Fruit fly (Drosophila melanogaster) whole organism, pupa: ENCODE measurements around the gene Irk3.
A peak's percentile ranks its signal among the peaks of the same experiment; 100 is the strongest.

Source experiments
- CG10348 ChIP-seq: fragments of 200-800 bp; sonication (Bioruptor generic); IDR thresholded peaks from 2 replicates; pipeline ENCODE4 v1.3.6; 2022; ENCODE audit warnings: missing biosample characterization, missing genetic modification characterization
- CG12605 ChIP-seq: fragments of 200-800 bp; sonication (Bioruptor generic); IDR thresholded peaks from 2 replicates; pipeline ENCODE4 v1.3.6; 2022; ENCODE audit warnings: missing biosample characterization, missing genetic modification characterization
- CG13204 ChIP-seq: fragments of 200-800 bp; sonication (Bioruptor generic); optimal IDR thresholded peaks from 2 replicates; lab custom pipeline; 2018; ENCODE audit warnings: missing biosample characterization, mild to moderate bottlenecking, missing genetic modification characterization, moderate library complexity
- CG14655 ChIP-seq: fragments of 200-800 bp; sonication (Bioruptor generic); optimal IDR thresholded peaks from 3 replicates; lab custom pipeline; 2017; ENCODE audit warnings: mild to moderate bottlenecking, missing biosample characterization, missing genetic modification reagents, missing genetic modification characterization
- CG15710 ChIP-seq: fragments of 200-800 bp; sonication (Bioruptor generic); optimal IDR thresholded peaks from 2 replicates; lab custom pipeline; 2018; ENCODE audit warnings: missing biosample characterization, mild to moderate bottlenecking, missing genetic modification characterization, moderate library complexity
- CG17806 ChIP-seq: fragments of 200-800 bp; sonication (Bioruptor generic); optimal IDR thresholded peaks from 2 replicates; lab custom pipeline; 2018; ENCODE audit warnings: missing biosample characterization, mild to moderate bottlenecking, missing genetic modification characterization, moderate library complexity
- CG32121 ChIP-seq: fragments of 200-800 bp; sonication (Bioruptor generic); IDR thresholded peaks from 2 replicates; pipeline ENCODE4 v1.3.6; 2022; ENCODE audit warnings: missing biosample characterization, missing genetic modification characterization
- CG34367 ChIP-seq: fragments of 200-800 bp; sonication (Bioruptor generic); optimal IDR thresholded peaks from 2 replicates; lab custom pipeline; 2018; ENCODE audit warnings: missing biosample characterization, mild to moderate bottlenecking, missing genetic modification characterization
- CG4496 ChIP-seq: fragments of 200-800 bp; sonication (Bioruptor generic); IDR thresholded peaks from 3 replicates; pipeline ENCODE4 v1.3.6; 2022; ENCODE audit warnings: missing biosample characterization, missing genetic modification characterization
- CG8159 ChIP-seq: fragments of 200-800 bp; sonication (Bioruptor generic); optimal IDR thresholded peaks from 3 replicates; lab custom pipeline; 2018; ENCODE audit warnings: missing biosample characterization, mild to moderate bottlenecking, missing genetic modification characterization, moderate library complexity
- CG8301 ChIP-seq: fragments of 200-800 bp; sonication (Bioruptor generic); optimal IDR thresholded peaks from 2 replicates; lab custom pipeline; 2018; ENCODE audit warnings: missing biosample characterization, mild to moderate bottlenecking, missing genetic modification characterization
- CG9948 ChIP-seq: fragments of 200-800 bp; sonication (Bioruptor generic); optimal IDR thresholded peaks from 2 replicates; lab custom pipeline; 2018; ENCODE audit warnings: missing biosample characterization, mild to moderate bottlenecking, missing genetic modification characterization, moderate library complexity
- D1 ChIP-seq: fragments of 200-800 bp; sonication (Bioruptor generic); optimal IDR thresholded peaks from 2 replicates; lab custom pipeline; 2018; ENCODE audit warnings: missing biosample characterization, mild to moderate bottlenecking, missing genetic modification characterization, moderate library complexity
- EcR ChIP-seq: fragments of 200-800 bp; sonication (Bioruptor generic); optimal IDR thresholded peaks from 3 replicates; lab custom pipeline; 2019; ENCODE audit warnings: missing biosample characterization, missing genetic modification characterization, mild to moderate bottlenecking, moderate library complexity, missing genetic modification reagents
- Ets98B ChIP-seq: fragments of 200-800 bp; sonication (Bioruptor generic); IDR thresholded peaks from 2 replicates; pipeline ENCODE4 v1.3.6; 2022; ENCODE audit warnings: missing biosample characterization, missing genetic modification characterization
- Pif1A ChIP-seq: fragments of 200-800 bp; sonication (Bioruptor generic); optimal IDR thresholded peaks from 3 replicates; lab custom pipeline; 2016; ENCODE audit warnings: missing biosample characterization, missing genetic modification characterization
- Pif1B ChIP-seq: fragments of 200-800 bp; sonication (Bioruptor generic); optimal IDR thresholded peaks from 3 replicates; lab custom pipeline; 2016; ENCODE audit warnings: missing biosample characterization, missing genetic modification characterization
- Snoo ChIP-seq: fragments of 200-800 bp; sonication (Bioruptor generic); optimal IDR thresholded peaks from 3 replicates; lab custom pipeline; 2017; ENCODE audit warnings: missing biosample characterization, mild to moderate bottlenecking, missing genetic modification characterization, inconsistent platforms
- fd96Ca ChIP-seq: fragments of 200-800 bp; sonication (Bioruptor generic); IDR thresholded peaks from 3 replicates; pipeline ENCODE4 v1.3.6; 2022; ENCODE audit warnings: missing biosample characterization, missing genetic modification characterization
- gl ChIP-seq: fragments of 200-800 bp; sonication (Bioruptor generic); optimal IDR thresholded peaks from 2 replicates; lab custom pipeline; 2018; ENCODE audit warnings: missing biosample characterization, mild to moderate bottlenecking, missing genetic modification characterization
- rn ChIP-seq: fragments of 200-800 bp; sonication (Bioruptor generic); IDR thresholded peaks from 2 replicates; pipeline ENCODE4 v1.3.6; 2022; ENCODE audit warnings: missing biosample characterization, missing genetic modification characterization

Gene Irk3

DNA sequence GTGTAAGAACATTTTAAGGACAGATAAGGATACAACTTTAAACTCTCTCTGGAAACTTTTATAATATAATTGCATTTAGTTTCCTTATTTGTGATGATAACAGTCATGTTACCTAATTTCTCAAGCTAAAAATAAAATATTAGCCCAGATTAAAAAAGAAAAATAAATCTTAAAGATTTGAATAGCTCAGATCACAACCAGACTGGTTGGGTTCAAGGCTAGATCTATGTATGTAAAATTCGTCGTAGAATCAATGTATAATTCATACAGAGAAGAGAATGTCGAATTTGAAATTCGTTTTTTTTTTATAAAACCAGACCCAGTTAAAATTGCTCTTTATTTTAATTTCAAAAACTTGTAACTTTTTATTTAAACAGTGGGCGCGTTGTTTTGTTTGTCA is 538 bp upstream of the Irk3 start:
- TF ChIP-seq CG14655 (GFP tag; lab: Kevin White, UChicago): no peak
- TF ChIP-seq CG32121 (GFP tag; lab: Robert Waterston, UW): no peak
- no peak for TF ChIP-seq CG13204 (GFP tag; lab: Kevin White, UChicago)
- TF ChIP-seq Pif1A: no peak
- TF ChIP-seq Ets98B: no peak
- no peak for TF ChIP-seq CG17806 (tag; lab: Kevin White, UChicago)
- TF ChIP-seq Snoo (tag; lab: Kevin White, UChicago): no peak
- no peak for TF ChIP-seq fd96Ca (GFP tag; lab: Robert Waterston, UW)
- no peak for TF ChIP-seq gl (tag; lab: Kevin White, UChicago)
- no peak for TF ChIP-seq D1 (tag; lab: Kevin White, UChicago)
- TF ChIP-seq CG12605 (GFP tag; lab: Robert Waterston, UW): no peak
- no peak for TF ChIP-seq CG8301 (tag; lab: Kevin White, UChicago)
- no peak for TF ChIP-seq CG10348 (GFP tag; lab: Robert Waterston, UW)
- no peak for TF ChIP-seq CG15710
- TF ChIP-seq rn: no peak

DNA sequence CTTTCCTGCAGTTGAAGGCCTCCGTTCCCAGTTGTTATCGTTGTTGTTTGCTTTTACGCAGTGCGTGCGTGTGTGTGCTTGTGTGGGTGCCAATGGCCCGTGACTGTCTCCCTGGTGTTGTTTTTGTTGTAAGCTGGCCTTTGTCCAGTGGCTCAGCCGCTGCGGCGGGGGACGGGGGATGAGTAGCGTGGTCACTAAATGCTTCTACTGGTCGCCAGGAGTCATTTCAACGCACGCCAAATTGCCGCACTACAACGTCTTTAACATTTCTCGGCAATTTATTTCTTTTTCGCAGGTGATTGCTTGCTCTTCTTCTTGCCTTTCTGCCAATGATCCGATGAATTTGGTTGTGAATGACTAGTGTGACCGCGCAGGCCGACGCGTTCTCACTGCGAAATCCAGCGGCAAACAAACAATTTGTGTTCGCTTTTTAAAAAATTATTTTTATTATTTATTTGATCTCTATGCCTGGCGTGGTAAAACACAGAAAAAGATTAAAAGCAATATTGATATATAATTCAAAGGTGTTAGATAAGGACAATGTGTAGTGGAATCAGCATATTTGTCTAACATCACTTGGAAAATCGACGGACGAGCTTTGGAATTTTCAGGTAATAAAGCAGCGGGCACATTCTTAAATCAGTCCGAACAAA is 5.2 kb downstream of the Irk3 start, which contains the start of the genes Faf2 and Grip71:
Faf2 (minus strand) TSS at position 450 of the 653 bp plus-strand sequence.
Grip71 (plus strand) TSS at position 608 of the 653 bp plus-strand sequence.
- peak; percentile 80 for TF ChIP-seq CG12605 (GFP tag; lab: Robert Waterston, UW)
- TF ChIP-seq rn: peak; percentile 89
- peak; percentile 71 for TF ChIP-seq Snoo (tag; lab: Kevin White, UChicago)
- peak; percentile 83 for TF ChIP-seq Pif1A
- TF ChIP-seq CG13204 (GFP tag; lab: Kevin White, UChicago): no peak
- TF ChIP-seq D1 (tag; lab: Kevin White, UChicago): no peak
- peak; percentile 84 for TF ChIP-seq CG17806 (tag; lab: Kevin White, UChicago)
- TF ChIP-seq CG8301 (tag; lab: Kevin White, UChicago): peak; percentile 77
- peak; percentile 85 for TF ChIP-seq CG8159 (tag; lab: Kevin White, UChicago)
- TF ChIP-seq CG10348 (GFP tag; lab: Robert Waterston, UW): peak; percentile 96
- peak; percentile 87 for TF ChIP-seq EcR (GFP tag; lab: Kevin White, UChicago)
- TF ChIP-seq CG9948 (tag; lab: Kevin White, UChicago): peak; percentile 83
- peak; percentile 76 for TF ChIP-seq CG34367 (tag; lab: Kevin White, UChicago)
- TF ChIP-seq gl (tag; lab: Kevin White, UChicago): peak; percentile 14
- peak; percentile 89 for TF ChIP-seq CG32121 (GFP tag; lab: Robert Waterston, UW)
- peak; percentile 91 for TF ChIP-seq CG4496 (GFP tag; lab: Robert Waterston, UW)
- peak; percentile 91 for TF ChIP-seq Ets98B
- TF ChIP-seq Pif1B (GFP tag; lab: Kevin White, UChicago): peak; percentile 69
- peak; percentile 83 for TF ChIP-seq CG15710
- peak; percentile 84 for TF ChIP-seq CG14655 (GFP tag; lab: Kevin White, UChicago)
- TF ChIP-seq fd96Ca (GFP tag; lab: Robert Waterston, UW): peak; percentile 92

DNA sequence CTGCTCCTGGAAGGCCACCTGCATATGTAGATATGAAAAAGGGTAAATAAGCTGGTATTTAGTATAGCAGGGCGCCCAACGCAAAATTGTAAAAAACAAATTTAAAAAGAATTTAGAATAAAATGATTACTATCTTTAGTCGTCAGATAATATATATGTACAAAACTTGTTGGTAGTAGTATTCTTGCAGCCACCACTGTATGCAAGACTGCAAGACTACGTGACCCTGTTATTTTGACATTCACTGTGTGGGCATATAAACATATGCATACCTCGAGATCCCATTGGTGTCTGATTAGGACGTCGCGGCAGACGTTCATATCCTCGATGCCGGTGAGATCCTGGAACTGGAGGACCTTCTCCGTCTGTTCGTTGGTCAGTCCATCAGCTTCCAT is 5.7 kb downstream of the Irk3 start:
- TF ChIP-seq Ets98B (peak; percentile 36), CG4496 (GFP tag; lab: Robert Waterston, UW) (no peak), Pif1B (GFP tag; lab: Kevin White, UChicago) (peak; percentile 18), D1 (tag; lab: Kevin White, UChicago) (no peak), Snoo (tag; lab: Kevin White, UChicago) (peak; percentile 35), Pif1A (peak; percentile 52)
- TF ChIP-seq, all 21 proteins: peak for 4

DNA sequence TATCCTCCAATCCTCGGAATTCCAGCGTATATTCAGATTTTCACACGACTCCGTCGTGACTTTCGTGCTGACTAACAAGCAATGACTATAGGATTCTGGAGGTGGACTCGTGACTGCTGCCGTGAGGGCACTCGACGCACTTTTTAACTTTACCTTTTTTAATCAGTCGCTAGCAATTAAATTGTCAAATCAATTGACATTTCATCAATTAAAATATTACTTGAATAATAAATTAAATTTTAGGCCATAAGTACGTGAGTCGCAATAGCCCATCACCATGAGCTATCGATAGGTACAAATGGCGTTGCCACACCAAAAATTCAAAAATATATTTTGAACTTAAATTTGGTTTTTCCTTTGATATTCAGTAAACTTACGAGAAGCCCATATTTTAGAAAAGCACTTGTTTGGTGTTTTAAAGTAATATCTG is 7.9 kb downstream of the Irk3 start, which contains the start of gene Jwa:
Jwa (minus strand) TSS at position 87 of the 430 bp plus-strand sequence.
- TF ChIP-seq EcR (GFP tag; lab: Kevin White, UChicago) (no peak), gl (tag; lab: Kevin White, UChicago) (peak; percentile 15), rn (peak; percentile 77), CG17806 (tag; lab: Kevin White, UChicago) (peak; percentile 68), CG34367 (tag; lab: Kevin White, UChicago) (peak; percentile 74), CG15710 (peak; percentile 91), CG32121 (GFP tag; lab: Robert Waterston, UW) (peak; percentile 83), D1 (tag; lab: Kevin White, UChicago) (no peak), Ets98B (peak; percentile 78), Snoo (tag; lab: Kevin White, UChicago) (peak; percentile 72), CG4496 (GFP tag; lab: Robert Waterston, UW) (peak; percentile 84), CG8159 (tag; lab: Kevin White, UChicago) (peak; percentile 74), fd96Ca (GFP tag; lab: Robert Waterston, UW) (peak; percentile 91), Pif1B (GFP tag; lab: Kevin White, UChicago) (peak; percentile 49), CG10348 (GFP tag; lab: Robert Waterston, UW) (peak; percentile 99), CG9948 (tag; lab: Kevin White, UChicago) (peak; percentile 61), Pif1A (no peak), CG13204 (GFP tag; lab: Kevin White, UChicago) (no peak), CG8301 (tag; lab: Kevin White, UChicago) (peak; percentile 53), CG12605 (GFP tag; lab: Robert Waterston, UW) (peak; percentile 49), CG14655 (GFP tag; lab: Kevin White, UChicago) (peak; percentile 68)
